Worm (Caenorhabditis elegans): ENCODE results near the gene abu-12.

Gene abu-12

ce11 chrX:438396-438795, 19.0 kb downstream of the abu-12 start (continued):
- TF ChIP-seq hmg-1.1 (GFP tag; IDR thresholded peaks at IDR 0.05) (no peak), nhr-28 (tag; optimal IDR thresholded peaks at IDR 0.05) (peak; percentile 12), hlh-11 (tag; optimal IDR thresholded peaks at IDR 0.05) (peak; percentile 22), zip-11 (GFP tag; IDR thresholded peaks at IDR 0.05) (no peak), tag-97 (GFP tag; IDR thresholded peaks at IDR 0.05) (no peak), nhr-11 (tag; optimal IDR thresholded peaks at IDR 0.05) (no peak), hif-1 (tag; optimal IDR thresholded peaks at IDR 0.05) (no peak), ctbp-1 (GFP tag; IDR thresholded peaks at IDR 0.05) (no peak), lsy-2 (tag; optimal IDR thresholded peaks at IDR 0.05) (no peak), tra-1 (GFP tag; IDR thresholded peaks at IDR 0.05) (no peak), daf-16 (GFP tag; optimal IDR thresholded peaks at IDR 0.05) (no peak), daf-16 (tag; optimal IDR thresholded peaks at IDR 0.05) (peak; percentile 46), lin-38 (GFP tag; IDR thresholded peaks at IDR 0.05) (no peak), daf-12 (tag; optimal IDR thresholded peaks at IDR 0.05) (no peak), T26A8.4 (GFP tag; IDR thresholded peaks at IDR 0.05) (no peak), nhr-25 (tag; optimal IDR thresholded peaks at IDR 0.05; ENCODE audit: borderline replicate concordance, insufficient read depth) (no peak), zag-1 (tag; optimal IDR thresholded peaks at IDR 0.05) (no peak), aly-2 (tag; optimal IDR thresholded peaks at IDR 0.05) (no peak)

- TF ChIP-seq hlh-30 (tag; optimal IDR thresholded peaks at IDR 0.05; ENCODE audit: insufficient read depth) (no peak), unc-62 (GFP tag; optimal IDR thresholded peaks at IDR 0.05 in 1 of 2) (peak in 1 of 2 experiments; percentile 8), unc-62 (tag; optimal IDR thresholded peaks at IDR 0.05) (no peak)
These were observed 23.7 kb downstream of the abu-12 start, which contains the start of gene dve-1 for ce11 chrX:433747-434146. TSS of gene dve-1 (minus strand) at chrX:433812.

- TF ChIP-seq pha-4 (GFP tag; IDR thresholded peaks at IDR 0.05), result no peak
- TF ChIP-seq pha-4 (tag; optimal IDR thresholded peaks at IDR 0.05), result no peak
- TF ChIP-seq duxl-1 (tag; optimal IDR thresholded peaks at IDR 0.05; ENCODE audit: poor library complexity), result no peak
- no peak for TF ChIP-seq cey-2 (tag; optimal IDR thresholded peaks at IDR 0.05; ENCODE audit: borderline replicate concordance, insufficient read depth)
- no peak for TF ChIP-seq jun-1 (tag; optimal IDR thresholded peaks at IDR 0.05)
- TF ChIP-seq nhr-10 (tag; optimal IDR thresholded peaks at IDR 0.05), result no peak
- 0 out of 2 replicates have a peak, but pooled peaks have one; percentile 39 for TF ChIP-seq lin-29 (GFP tag; IDR thresholded peaks at IDR 0.05)
- TF ChIP-seq Y75B8A.6 (GFP tag; IDR thresholded peaks at IDR 0.05), result no peak
- no peak for TF ChIP-seq lin-15B (tag; optimal IDR thresholded peaks at IDR 0.05)
- no peak for TF ChIP-seq F37D6.2 (tag; optimal IDR thresholded peaks at IDR 0.05)
- TF ChIP-seq daf-19 (GFP tag; conservative IDR thresholded peaks at IDR 0.05), result no peak
- TF ChIP-seq aly-2 (tag; optimal IDR thresholded peaks at IDR 0.05), result no peak
- TF ChIP-seq ceh-62 (tag; optimal IDR thresholded peaks at IDR 0.05), result no peak
- TF ChIP-seq F26F4.8 (GFP tag; conservative IDR thresholded peaks at IDR 0.05), result no peak
- no peak for TF ChIP-seq php-3 (GFP tag; IDR thresholded peaks at IDR 0.05)
- TF ChIP-seq lir-3 (tag; optimal IDR thresholded peaks at IDR 0.05), result no peak
- TF ChIP-seq nhr-102 (tag; optimal IDR thresholded peaks at IDR 0.05), result no peak
- no peak for TF ChIP-seq unc-39 (tag; optimal IDR thresholded peaks at IDR 0.05)
- TF ChIP-seq hif-1 (tag; optimal IDR thresholded peaks at IDR 0.05), result no peak
- no peak for TF ChIP-seq dmd-8 (GFP tag; IDR thresholded peaks at IDR 0.05)
- no peak for TF ChIP-seq daf-16 (GFP tag; optimal IDR thresholded peaks at IDR 0.05)
- no peak for TF ChIP-seq daf-16 (tag; optimal IDR thresholded peaks at IDR 0.05)
- TF ChIP-seq nhr-28 (tag; optimal IDR thresholded peaks at IDR 0.05), result peak; percentile 2
- TF ChIP-seq F44E2.7 (GFP tag; IDR thresholded peaks at IDR 0.05), result no peak
- no peak for TF ChIP-seq unc-130 (GFP tag; optimal IDR thresholded peaks at IDR 0.05)
- peak in 1 of 2 experiments; percentile 82 for TF ChIP-seq unc-62 (GFP tag; optimal IDR thresholded peaks at IDR 0.05 in 1 of 2)
- TF ChIP-seq unc-62 (tag; optimal IDR thresholded peaks at IDR 0.05), result no peak
- TF ChIP-seq madf-9 (GFP tag; conservative IDR thresholded peaks at IDR 0.05), result no peak
- TF ChIP-seq dpl-1 (GFP tag; optimal IDR thresholded peaks at IDR 0.05), result no peak
- TF ChIP-seq rbr-2 (tag; optimal IDR thresholded peaks at IDR 0.05), result no peak
- TF ChIP-seq attf-4 (tag; optimal IDR thresholded peaks at IDR 0.05), result no peak
- no peak for TF ChIP-seq mxl-2 (GFP tag; conservative IDR thresholded peaks at IDR 0.05)
- no peak for TF ChIP-seq T20F7.1 (GFP tag; optimal IDR thresholded peaks at IDR 0.05)
- peak; percentile 40 for TF ChIP-seq hlh-11 (tag; optimal IDR thresholded peaks at IDR 0.05)
These were observed 24.2 kb downstream of the abu-12 start for ce11 chrX:433029-433693.

All from whole organism, L4 larva.